Worm (Caenorhabditis elegans) whole organism, young adult: ENCODE data around the gene sru-4.

Source experiments
- B0019.2 ChIP-seq: fragments of 200-800 bp; sonication (Bioruptor generic); conservative IDR thresholded peaks from 2 replicates; pipeline ENCODE4 v1.3.6; 2022; ENCODE audit warnings: missing genetic modification reagents, missing genetic modification characterization, missing compliant biosample characterization
- B0336.3 ChIP-seq: fragments of 200-800 bp; sonication (Bioruptor generic); IDR thresholded peaks from 2 replicates; pipeline ENCODE4 v1.3.6; 2022; ENCODE audit warnings: missing genetic modification characterization, missing compliant biosample characterization
- F33H1.4 ChIP-seq: fragments of 200-800 bp; sonication (Bioruptor generic); IDR thresholded peaks from 2 replicates; pipeline ENCODE4 v1.3.6; 2022; ENCODE audit warnings: missing genetic modification reagents, missing genetic modification characterization, missing compliant biosample characterization
- F37B4.10 ChIP-seq: fragments of 200-800 bp; sonication (Bioruptor generic); IDR thresholded peaks from 2 replicates; pipeline ENCODE4 v1.3.6; 2022; ENCODE audit warnings: missing genetic modification characterization, missing compliant biosample characterization
- F57C9.4 ChIP-seq: sonication (generic microtip); optimal IDR thresholded peaks from 2 replicates; lab custom pipeline; 2017; ENCODE audit warnings: mild to moderate bottlenecking, missing genetic modification characterization, missing compliant biosample characterization
- Y53G8AR.9 ChIP-seq: fragments of 200-800 bp; sonication (Bioruptor generic); conservative IDR thresholded peaks from 2 replicates; pipeline ENCODE4 v1.3.6; 2022; ENCODE audit warnings: missing genetic modification reagents, missing genetic modification characterization, missing compliant biosample characterization
- Y67H2A.10 ChIP-seq: fragments of 200-800 bp; sonication (Bioruptor generic); conservative IDR thresholded peaks from 2 replicates; pipeline ENCODE4 v1.3.6; 2022; ENCODE audit warnings: missing genetic modification reagents, missing genetic modification characterization, missing compliant biosample characterization
- Y79H2A.3 ChIP-seq: fragments of 200-800 bp; sonication (Bioruptor generic); conservative IDR thresholded peaks from 2 replicates; pipeline ENCODE4 v1.3.6; 2022; ENCODE audit warnings: missing genetic modification reagents, missing genetic modification characterization, missing compliant biosample characterization
- Y95B8A.8 ChIP-seq: fragments of 200-800 bp; sonication (Bioruptor generic); IDR thresholded peaks from 2 replicates; pipeline ENCODE4 v1.3.6; 2022; ENCODE audit warnings: missing genetic modification reagents, missing genetic modification characterization, missing compliant biosample characterization
- ama-1 ChIP-seq, 3 experiments: fragments of 150-350 bp in 1 of 3; sonication (generic microtip) in 2 of 3; optimal IDR thresholded peaks; 2 replicates each; lab custom pipeline; 2014 to 2018; ENCODE audit warnings: missing biosample characterization in 2 of 3, missing genetic modification characterization in 2 of 3, missing genetic modification reagents in 2 of 3
- atf-7 ChIP-seq: sonication (generic microtip); optimal IDR thresholded peaks from 2 replicates; lab custom pipeline; 2017; ENCODE audit warnings: mild to moderate bottlenecking, missing genetic modification characterization, missing compliant biosample characterization
- athp-1 ChIP-seq: sonication (generic microtip); optimal IDR thresholded peaks from 2 replicates; lab custom pipeline; 2017; ENCODE audit warnings: mild to moderate bottlenecking, missing genetic modification characterization, missing compliant biosample characterization
- bed-2 ChIP-seq: fragments of 200-800 bp; sonication (Bioruptor generic); IDR thresholded peaks from 2 replicates; pipeline ENCODE4 v1.3.6; 2022; ENCODE audit warnings: missing genetic modification reagents, missing genetic modification characterization, missing compliant biosample characterization
- ccch-3 ChIP-seq: fragments of 200-800 bp; sonication (Bioruptor generic); optimal IDR thresholded peaks from 2 replicates; lab custom pipeline; 2018; ENCODE audit warnings: mild to moderate bottlenecking, missing genetic modification characterization, missing compliant biosample characterization
- ceh-58 ChIP-seq: fragments of 200-800 bp; sonication (Bioruptor generic); IDR thresholded peaks from 2 replicates; pipeline ENCODE4 v1.3.6; 2022; ENCODE audit warnings: missing genetic modification characterization, missing compliant biosample characterization
- ceh-79 ChIP-seq: sonication (generic microtip); optimal IDR thresholded peaks from 2 replicates; lab custom pipeline; 2017; ENCODE audit warnings: mild to moderate bottlenecking, missing genetic modification characterization, missing compliant biosample characterization
- dox-1 ChIP-seq: fragments of 200-800 bp; sonication (Bioruptor generic); IDR thresholded peaks from 2 replicates; pipeline ENCODE4 v1.3.6; 2022; ENCODE audit warnings: missing genetic modification reagents, missing genetic modification characterization, missing compliant biosample characterization
- egl-18 ChIP-seq: fragments of 200-800 bp; sonication (Bioruptor generic); IDR thresholded peaks from 2 replicates; pipeline ENCODE4 v1.3.6; 2022; ENCODE audit warnings: missing genetic modification reagents, missing genetic modification characterization, missing compliant biosample characterization
- egl-44 ChIP-seq: fragments of 200-800 bp; sonication (Bioruptor generic); IDR thresholded peaks from 2 replicates; pipeline ENCODE4 v1.3.6; 2022; ENCODE audit warnings: missing genetic modification reagents, missing genetic modification characterization, missing compliant biosample characterization
- fkh-3 ChIP-seq: sonication (generic microtip); optimal IDR thresholded peaks from 2 replicates; lab custom pipeline; 2016; ENCODE audit warnings: mild to moderate bottlenecking, missing genetic modification characterization, missing compliant biosample characterization
- hsf-1 ChIP-seq: fragments of 200-800 bp; sonication (Bioruptor generic); IDR thresholded peaks from 2 replicates; pipeline ENCODE4 v1.3.6; 2022; ENCODE audit warnings: missing genetic modification reagents, missing genetic modification characterization, missing compliant biosample characterization
- let-526 ChIP-seq: fragments of 200-800 bp; sonication (Bioruptor generic); IDR thresholded peaks from 2 replicates; pipeline ENCODE4 v1.3.6; 2022; ENCODE audit warnings: missing genetic modification reagents, missing genetic modification characterization, missing compliant biosample characterization
- lin-35 ChIP-seq, 3 experiments: fragments of 150-350 bp in 2 of 3; sonication (generic microtip) in 1 of 3; optimal IDR thresholded peaks; 2 replicates each; lab custom pipeline; 2014 to 2018; ENCODE audit warnings: missing biosample characterization in 3 of 3, missing genetic modification characterization in 3 of 3, missing genetic modification reagents in 3 of 3
- lin-40 ChIP-seq: sonication (generic microtip); optimal IDR thresholded peaks from 2 replicates; lab custom pipeline; 2016; ENCODE audit warnings: missing genetic modification characterization, mild to moderate bottlenecking, missing compliant biosample characterization, missing genotype, missing genetic modification reagents
- lin-54 ChIP-seq: fragments of 200-800 bp; sonication (Bioruptor generic); optimal IDR thresholded peaks from 2 replicates; lab custom pipeline; 2018; ENCODE audit warnings: mild to moderate bottlenecking, missing genetic modification characterization, missing compliant biosample characterization
- lsl-1 ChIP-seq: fragments of 200-800 bp; sonication (Bioruptor generic); optimal IDR thresholded peaks from 2 replicates; lab custom pipeline; 2018; ENCODE audit warnings: mild to moderate bottlenecking, missing genetic modification characterization, moderate library complexity, missing compliant biosample characterization
- madf-10 ChIP-seq: sonication (generic microtip); optimal IDR thresholded peaks from 2 replicates; lab custom pipeline; 2016; ENCODE audit warnings: mild to moderate bottlenecking, missing genetic modification characterization, missing compliant biosample characterization
- madf-6 ChIP-seq: fragments of 200-800 bp; sonication (Bioruptor generic); IDR thresholded peaks from 2 replicates; pipeline ENCODE4 v1.3.6; 2022; ENCODE audit warnings: missing genetic modification reagents, missing genetic modification characterization, missing compliant biosample characterization
- mes-4 ChIP-seq: sonication (generic microtip); optimal IDR thresholded peaks from 2 replicates; lab custom pipeline; 2016; ENCODE audit warnings: missing genotype, missing genetic modification characterization, missing compliant biosample characterization
- nfya-1 ChIP-seq: sonication (generic microtip); optimal IDR thresholded peaks from 2 replicates; lab custom pipeline; 2017; ENCODE audit warnings: antibody characterized with exemption, missing compliant biosample characterization, missing genetic modification characterization, borderline replicate concordance; ENCODE audit not compliant: insufficient read depth
- nfyb-1 ChIP-seq: fragments of 200-800 bp; sonication (Bioruptor generic); IDR thresholded peaks from 2 replicates; pipeline ENCODE4 v1.3.6; 2022; ENCODE audit warnings: missing genetic modification reagents, missing genetic modification characterization, missing compliant biosample characterization
- nhr-120 ChIP-seq: fragments of 200-800 bp; sonication (Bioruptor generic); IDR thresholded peaks from 2 replicates; pipeline ENCODE4 v1.3.6; 2022; ENCODE audit warnings: missing genetic modification characterization, missing compliant biosample characterization
- nhr-80 ChIP-seq: sonication (generic microtip); optimal IDR thresholded peaks from 2 replicates; lab custom pipeline; 2016; ENCODE audit warnings: missing genetic modification characterization, missing compliant biosample characterization
- nhr-90 ChIP-seq: sonication (generic microtip); optimal IDR thresholded peaks from 2 replicates; lab custom pipeline; 2016; ENCODE audit warnings: missing genotype, mild to moderate bottlenecking, missing genetic modification characterization, missing compliant biosample characterization
- pha-4 ChIP-seq: fragments of 150-350 bp; sonication (generic microtip); optimal IDR thresholded peaks from 2 replicates; lab custom pipeline; 2014; ENCODE audit warnings: missing biosample characterization, missing genetic modification reagents, missing genetic modification characterization
- rcor-1 ChIP-seq: fragments of 200-800 bp; sonication (Bioruptor generic); IDR thresholded peaks from 2 replicates; pipeline ENCODE4 v1.3.6; 2022; ENCODE audit warnings: missing genetic modification reagents, missing genetic modification characterization, missing compliant biosample characterization
- sdz-38 ChIP-seq: sonication (generic microtip); optimal IDR thresholded peaks from 2 replicates; lab custom pipeline; 2016; ENCODE audit warnings: missing genotype, missing genetic modification characterization, missing compliant biosample characterization
- snpc-1.1 ChIP-seq: sonication (generic microtip); optimal IDR thresholded peaks from 2 replicates; lab custom pipeline; 2017; ENCODE audit warnings: missing genetic modification characterization, mild to moderate bottlenecking, missing compliant biosample characterization, antibody characterized with exemption, moderate library complexity, missing genotype, missing genetic modification reagents; ENCODE audit not compliant: insufficient read depth
- snpc-1.3 ChIP-seq: sonication (generic microtip); optimal IDR thresholded peaks from 2 replicates; lab custom pipeline; 2017; ENCODE audit warnings: missing genetic modification characterization, mild to moderate bottlenecking, missing compliant biosample characterization, antibody characterized with exemption, moderate library complexity, missing genotype, missing genetic modification reagents; ENCODE audit not compliant: insufficient read depth
- snpc-4 ChIP-seq, 5 experiments: fragments of 150-350 bp in 1 of 5; sonication (generic microtip) in 4 of 5; optimal IDR thresholded peaks; 2 replicates each; lab custom pipeline; 2014 to 2018; ENCODE audit warnings: missing genetic modification characterization in 5 of 5, missing biosample characterization in 3 of 5, antibody characterized with exemption in 2 of 5, mild to moderate bottlenecking in 2 of 5, missing compliant biosample characterization in 2 of 5, missing genotype in 2 of 5, moderate library complexity in 2 of 5, missing genetic modification reagents in 1 of 5
- somi-1 ChIP-seq: fragments of 200-800 bp; sonication (Bioruptor generic); optimal IDR thresholded peaks from 2 replicates; lab custom pipeline; 2018; ENCODE audit warnings: mild to moderate bottlenecking, missing genetic modification characterization, missing compliant biosample characterization
- sptf-2 ChIP-seq: fragments of 200-800 bp; sonication (Bioruptor generic); optimal IDR thresholded peaks from 2 replicates; lab custom pipeline; 2018; ENCODE audit warnings: mild to moderate bottlenecking, missing genetic modification characterization, missing compliant biosample characterization
- tbp1 ChIP-seq: fragments of 200-800 bp; sonication (Bioruptor generic); optimal IDR thresholded peaks from 2 replicates; lab custom pipeline; 2018; ENCODE audit warnings: mild to moderate bottlenecking, missing genetic modification characterization, missing compliant biosample characterization
- unc-130 ChIP-seq: sonication (generic microtip); optimal IDR thresholded peaks from 2 replicates; lab custom pipeline; 2016; ENCODE audit warnings: missing genetic modification reagents, missing genetic modification characterization, missing compliant biosample characterization
- xnd-1 ChIP-seq: sonication (generic microtip); optimal IDR thresholded peaks from 2 replicates; lab custom pipeline; 2016; ENCODE audit warnings: missing genotype, missing genetic modification reagents, missing genetic modification characterization, missing compliant biosample characterization
- zfh-2 ChIP-seq: fragments of 200-800 bp; sonication (Bioruptor generic); conservative IDR thresholded peaks from 2 replicates; pipeline ENCODE4 v1.3.6; 2022; ENCODE audit warnings: missing genetic modification reagents, missing genetic modification characterization, missing compliant biosample characterization
- zim-3 ChIP-seq: sonication (generic microtip); optimal IDR thresholded peaks from 2 replicates; lab custom pipeline; 2017; ENCODE audit warnings: mild to moderate bottlenecking, missing genetic modification characterization, moderate library complexity, missing compliant biosample characterization
- ztf-26 ChIP-seq: sonication (generic microtip); optimal IDR thresholded peaks from 2 replicates; lab custom pipeline; 2017; ENCODE audit warnings: missing genetic modification characterization, missing compliant biosample characterization

sru-4 gene

ce11 chrIV:9513360-9513777 lies 15.2 kb downstream of the sru-4 start:
- TF ChIP-seq snpc-1.1 (tag; lab: Kevin White, UChicago) (peak; percentile 86), sdz-38 (tag; lab: Kevin White, UChicago) (no peak), ceh-79 (no peak), nfyb-1 (GFP tag; lab: Robert Waterston, UW) (no peak), Y53G8AR.9 (GFP tag; lab: Robert Waterston, UW) (no peak), F37B4.10 (no peak), snpc-1.3 (tag; lab: Kevin White, UChicago) (peak; percentile 58), ama-1 (optimal IDR thresholded peaks at IDR 0.05; lab: Kevin White, UChicago) (no peak), ama-1 (GFP tag; optimal IDR thresholded peaks at IDR 0.05; lab: Kevin White, UChicago) (no peak), Y67H2A.10 (no peak), snpc-4 (GFP tag; optimal IDR thresholded peaks at IDR 0.05; lab: Kevin White, UChicago) (peak; percentile 72), snpc-4 (tag; optimal IDR thresholded peaks at IDR 0.05; lab: Kevin White, UChicago) (peak; percentile 69 to 87 (median 85)), nfya-1 (no peak), F57C9.4 (no peak), rcor-1 (GFP tag; lab: Robert Waterston, UW) (peak; percentile 44; the same call in 1 of the 2 replicates), lin-54 (peak; percentile 3), zim-3 (no peak), bed-2 (GFP tag; lab: Robert Waterston, UW) (no peak), somi-1 (GFP tag; lab: Kevin White, UChicago) (no peak), ccch-3 (no peak), lin-40 (tag; lab: Kevin White, UChicago) (no peak), Y79H2A.3 (GFP tag; lab: Robert Waterston, UW) (no peak), ztf-26 (tag; lab: Kevin White, UChicago) (no peak), F33H1.4 (GFP tag; lab: Robert Waterston, UW) (no peak), tbp1 (GFP tag; lab: Kevin White, UChicago) (peak; percentile 17), atf-7 (tag; lab: Kevin White, UChicago) (no peak), nhr-90 (peak; percentile 23), B0336.3 (GFP tag; lab: Robert Waterston, UW) (0 out of 2 replicates have a peak, but pooled peaks have one; percentile 13), unc-130 (GFP tag; lab: Kevin White, UChicago) (no peak), nhr-120 (GFP tag; lab: Robert Waterston, UW) (no peak), Y95B8A.8 (GFP tag; lab: Robert Waterston, UW) (no peak), xnd-1 (tag; lab: Kevin White, UChicago) (no peak), pha-4 (tag; lab: Kevin White, UChicago) (no peak), egl-44 (GFP tag; lab: Robert Waterston, UW) (peak; percentile 24; the same call in 1 of the 2 replicates), sptf-2 (no peak), let-526 (GFP tag; lab: Robert Waterston, UW) (0 out of 2 replicates have a peak, but pooled peaks have one; percentile 26), lin-35 (GFP tag; optimal IDR thresholded peaks at IDR 0.05; lab: Kevin White, UChicago) (peak in 1 of 3 experiments; percentile 8), lsl-1 (GFP tag; lab: Kevin White, UChicago) (peak; percentile 52), fkh-3 (no peak), B0019.2 (GFP tag; lab: Robert Waterston, UW) (no peak), ceh-58 (GFP tag; lab: Robert Waterston, UW) (no peak), athp-1 (no peak), madf-6 (GFP tag; lab: Robert Waterston, UW) (peak; percentile 59; the same call in 1 of the 2 replicates), zfh-2 (GFP tag; lab: Robert Waterston, UW) (no peak), mes-4 (tag; lab: Kevin White, UChicago) (no peak), egl-18 (no peak), madf-10 (tag; lab: Kevin White, UChicago) (no peak), nhr-80 (peak; percentile 69), dox-1 (GFP tag; lab: Robert Waterston, UW) (no peak), hsf-1 (GFP tag; lab: Robert Waterston, UW) (no peak)
